Fruit fly (Drosophila melanogaster): ENCODE measurements around the gene CG3792.
A peak's percentile ranks its signal among the peaks of the same experiment; 100 is the strongest.

Gene CG3792

dm6 chr2L:4981278-4981966 lies 4.3 kb downstream of the CG3792 start, which contains the start of the genes CG8892 and CG34126 (continued):
- TF ChIP-seq CG12236 (GFP tag; optimal IDR thresholded peaks at IDR 0.05), result peak; percentile 87
- peak in 1 of 2 experiments; percentile 84 for TF ChIP-seq eve (GFP tag; optimal IDR thresholded peaks at IDR 0.05)
- no peak for TF ChIP-seq CG17568 (GFP tag; optimal IDR thresholded peaks at IDR 0.05)
- TF ChIP-seq BEAF-32 (GFP tag; optimal IDR thresholded peaks at IDR 0.05), result peak; percentile 68
- peak; percentile 95 for TF ChIP-seq ewg (GFP tag; optimal IDR thresholded peaks at IDR 0.05)
- no peak for TF ChIP-seq Doc3 (GFP tag; IDR thresholded peaks at IDR 0.05; ENCODE audit: partially characterized antibody)
- TF ChIP-seq pan (optimal IDR thresholded peaks at IDR 0.05), result no peak
- TF ChIP-seq pan (GFP tag; optimal IDR thresholded peaks at IDR 0.05 in 1 of 2, IDR thresholded peaks at IDR 0.05 in 1 of 2), result peak in 1 of 2 experiments; percentile 94
- peak; percentile 96 for TF ChIP-seq CHES-1-like (GFP tag; optimal IDR thresholded peaks at IDR 0.05)
- TF ChIP-seq CG12391 (tag; optimal IDR thresholded peaks at IDR 0.05), result peak; percentile 98
- TF ChIP-seq CG10267 (tag; optimal IDR thresholded peaks at IDR 0.05), result peak; percentile 100
- peak; percentile 93 for TF ChIP-seq CG15514 (GFP tag; optimal IDR thresholded peaks at IDR 0.05)
- TF ChIP-seq CG7372 (GFP tag; IDR thresholded peaks at IDR 0.05), result peak; percentile 97
- peak; percentile 95 for TF ChIP-seq CG15011 (GFP tag; optimal IDR thresholded peaks at IDR 0.05)
- peak; percentile 96 for TF ChIP-seq CG31441 (GFP tag; IDR thresholded peaks at IDR 0.05)
- TF ChIP-seq fd3F (GFP tag; optimal IDR thresholded peaks at IDR 0.05), result peak; percentile 95
- peak; percentile 98 for TF ChIP-seq zfh2 (GFP tag; optimal IDR thresholded peaks at IDR 0.05)
- peak; percentile 95 for TF ChIP-seq CG16863 (GFP tag; optimal IDR thresholded peaks at IDR 0.05)
- TF ChIP-seq cad (GFP tag; optimal IDR thresholded peaks at IDR 0.05), result no peak
- TF ChIP-seq CG5180 (GFP tag; optimal IDR thresholded peaks at IDR 0.05), result peak; percentile 86
- TF ChIP-seq CG11093 (GFP tag; IDR thresholded peaks at IDR 0.05), result peak; percentile 96
- peak; percentile 96 for TF ChIP-seq Atf3 (GFP tag; optimal IDR thresholded peaks at IDR 0.05)
- peak; percentile 93 for TF ChIP-seq trem (tag; optimal IDR thresholded peaks at IDR 0.05)
- peak; percentile 36; the same call in 2 of the 3 replicates for TF ChIP-seq CG16813 (GFP tag; IDR thresholded peaks at IDR 0.05; ENCODE audit: partially characterized antibody)

- TF ChIP-seq sqz (GFP tag; optimal IDR thresholded peaks at IDR 0.05), result no peak
- TF ChIP-seq CG12769 (tag; optimal IDR thresholded peaks at IDR 0.05), result no peak
- no peak for TF ChIP-seq ems (GFP tag; optimal IDR thresholded peaks at IDR 0.05)
- TF ChIP-seq chn (GFP tag; optimal IDR thresholded peaks at IDR 0.05), result no peak
- peak; percentile 88 for TF ChIP-seq Ets65A (GFP tag)
- TF ChIP-seq onecut (GFP tag; IDR thresholded peaks at IDR 0.05), result peak; percentile 60
- TF ChIP-seq seq (GFP tag; IDR thresholded peaks at IDR 0.05), result no peak
- no peak for TF ChIP-seq pnt (GFP tag; optimal IDR thresholded peaks at IDR 0.05)
- peak; percentile 61 for TF ChIP-seq sens (GFP tag)
- peak; percentile 58 for TF ChIP-seq scrt (GFP tag; optimal IDR thresholded peaks at IDR 0.05)
- TF ChIP-seq Med (GFP tag), result peak; percentile 78
- no peak for TF ChIP-seq lov (optimal IDR thresholded peaks at IDR 0.05)
- 0 out of 3 replicates have a peak, but pooled peaks have one; percentile 42 for TF ChIP-seq lov (GFP tag; IDR thresholded peaks at IDR 0.05)
Observed at dm6 chr2L:4982098-4982646, 5.1 kb downstream of the CG3792 start.
